Fruit fly (Drosophila melanogaster): ENCODE data around the gene CG18417.

DNA sequence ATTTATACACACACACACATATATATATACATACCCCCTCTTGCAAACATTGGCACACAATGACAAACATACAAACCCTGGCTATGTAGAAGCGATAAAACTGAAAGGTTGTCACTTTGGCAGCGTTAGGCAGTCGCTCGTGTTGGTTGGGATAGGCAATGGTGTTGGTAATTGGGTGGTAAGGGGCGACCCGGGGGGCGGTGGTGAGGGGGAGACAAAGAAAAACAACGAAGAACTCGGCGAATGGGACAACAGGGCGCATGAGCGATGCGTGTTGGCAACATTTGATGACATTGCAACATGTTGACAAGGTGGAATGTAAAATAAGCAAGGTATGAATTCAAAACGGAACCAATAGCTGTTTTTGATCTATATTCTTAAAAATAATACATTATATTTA lies 22.7 kb downstream of the CG18417 start:
- TF ChIP-seq cic (GFP tag; optimal IDR thresholded peaks at IDR 0.05), result no peak
- no peak for TF ChIP-seq CG1620 (GFP tag; optimal IDR thresholded peaks at IDR 0.05)
- no peak for TF ChIP-seq tj (GFP tag; optimal IDR thresholded peaks at IDR 0.05)
- no peak for TF ChIP-seq CG7101 (tag; optimal IDR thresholded peaks at IDR 0.05)
- no peak for TF ChIP-seq CG7045 (GFP tag; optimal IDR thresholded peaks at IDR 0.05)
- TF ChIP-seq CG5204 (GFP tag; optimal IDR thresholded peaks at IDR 0.05), result no peak
- TF ChIP-seq cnc (optimal IDR thresholded peaks at IDR 0.05), result no peak
- no peak for TF ChIP-seq bab1 (GFP tag; optimal IDR thresholded peaks at IDR 0.05)
